Worm (Caenorhabditis elegans): ENCODE data around the gene helq-1.
A peak's percentile ranks its signal among the peaks of the same experiment; 100 is the strongest.

The helq-1 gene

ce11 chrIII:587009-587408, at the start of gene helq-1:
Gene helq-1, minus strand, starts transcription at chrIII:587109.
- TF ChIP-seq ztf-29 (GFP tag; IDR thresholded peaks at IDR 0.05), result no peak
- no peak for TF ChIP-seq klf-2 (GFP tag; conservative IDR thresholded peaks at IDR 0.05)
- no peak for TF ChIP-seq ref-1 (GFP tag; conservative IDR thresholded peaks at IDR 0.05)
- TF ChIP-seq tab-1 (GFP tag; IDR thresholded peaks at IDR 0.05), result no peak
- TF ChIP-seq flt-1 (GFP tag; IDR thresholded peaks at IDR 0.05), result no peak
- no peak for TF ChIP-seq T22C8.4 (GFP tag; IDR thresholded peaks at IDR 0.05)
- no peak for TF ChIP-seq med-1 (GFP tag; optimal IDR thresholded peaks at IDR 0.05; ENCODE audit: insufficient read depth)
- no peak for TF ChIP-seq cog-1 (tag; optimal IDR thresholded peaks at IDR 0.05)
- TF ChIP-seq ztf-23 (GFP tag; IDR thresholded peaks at IDR 0.05), result no peak

DNA sequence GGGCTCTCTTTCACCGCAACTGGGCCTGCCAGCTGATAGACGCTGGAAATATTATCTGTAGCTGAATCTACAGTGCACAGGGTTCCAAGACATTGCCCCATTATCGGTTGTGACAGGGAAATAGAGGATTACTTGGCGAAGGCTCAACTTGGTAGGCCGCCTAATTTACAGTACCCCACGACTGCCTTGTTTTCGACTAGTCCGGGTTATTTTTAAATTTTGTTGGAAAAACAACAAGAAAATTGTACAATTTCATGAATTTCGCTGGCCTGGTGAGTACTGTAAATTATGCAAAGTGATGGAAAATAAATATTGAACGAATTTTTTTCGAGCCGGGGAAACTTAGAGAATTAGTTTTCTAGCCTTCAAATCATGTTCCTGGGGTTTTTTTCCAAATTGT, 49.2 kb upstream of the helq-1 start, which contains the start of gene T19C3.7:
T19C3.7 (minus strand) TSS at position 101 of the 400 bp plus-strand sequence.
- TF ChIP-seq flt-1 (GFP tag; IDR thresholded peaks at IDR 0.05) (no peak), med-1 (GFP tag; optimal IDR thresholded peaks at IDR 0.05; ENCODE audit: insufficient read depth) (no peak)

DNA sequence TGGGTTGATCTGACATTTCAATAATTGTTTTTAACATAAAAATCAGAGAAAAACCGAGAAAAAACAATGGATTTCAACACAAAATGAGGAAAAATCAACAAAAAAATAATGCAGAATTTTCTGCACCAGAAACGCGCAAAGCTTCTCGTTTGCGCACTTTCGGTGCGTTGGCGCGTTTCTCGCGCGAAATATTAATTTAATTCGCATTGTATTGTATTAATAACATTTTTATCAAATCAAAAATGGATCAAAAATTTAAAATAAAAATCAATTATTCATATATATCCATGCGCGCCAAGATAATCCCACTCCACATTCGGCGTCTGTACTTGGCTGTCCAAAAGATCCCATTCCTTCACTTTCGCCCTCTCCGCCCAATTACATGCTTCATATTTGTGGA, 47.7 kb upstream of the helq-1 start, which contains the start of gene fem-2:
fem-2 (minus strand) TSS at position 9 of the 400 bp plus-strand sequence.
- TF ChIP-seq cog-1 (tag; optimal IDR thresholded peaks at IDR 0.05) (no peak), ref-1 (GFP tag; conservative IDR thresholded peaks at IDR 0.05) (no peak), ztf-29 (GFP tag; IDR thresholded peaks at IDR 0.05) (no peak), klf-2 (GFP tag; conservative IDR thresholded peaks at IDR 0.05) (no peak), T22C8.4 (GFP tag; IDR thresholded peaks at IDR 0.05) (no peak), med-1 (GFP tag; optimal IDR thresholded peaks at IDR 0.05; ENCODE audit: insufficient read depth) (no peak)

DNA sequence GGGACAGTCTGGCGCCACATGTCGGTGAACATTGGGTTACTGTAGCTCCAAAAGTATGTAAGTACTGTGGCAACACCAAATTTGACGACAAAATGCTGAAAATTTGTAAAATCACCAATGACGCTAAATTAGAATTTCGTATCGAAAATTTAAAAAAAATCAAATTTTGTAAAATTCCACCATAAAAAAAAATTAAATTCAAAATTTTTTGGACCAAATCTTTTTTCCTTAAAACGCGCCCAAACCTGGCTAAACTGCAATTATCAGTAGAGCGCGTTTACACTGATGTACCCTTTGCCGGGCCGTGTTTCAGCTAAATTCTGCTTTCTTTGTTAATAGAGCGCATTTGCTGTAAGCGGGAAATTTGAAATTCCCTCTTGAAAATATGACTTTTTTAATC, 44.5 kb upstream of the helq-1 start, which contains the start of gene T19C3.6:
T19C3.6 (minus strand) TSS at position 101 of the 400 bp plus-strand sequence.
- TF ChIP-seq ref-1 (GFP tag; conservative IDR thresholded peaks at IDR 0.05), result no peak
- no peak for TF ChIP-seq tab-1 (GFP tag; IDR thresholded peaks at IDR 0.05)
- no peak for TF ChIP-seq ztf-23 (GFP tag; IDR thresholded peaks at IDR 0.05)
- no peak for TF ChIP-seq cog-1 (tag; optimal IDR thresholded peaks at IDR 0.05)
- no peak for TF ChIP-seq med-1 (GFP tag; optimal IDR thresholded peaks at IDR 0.05; ENCODE audit: insufficient read depth)
- no peak for TF ChIP-seq ztf-29 (GFP tag; IDR thresholded peaks at IDR 0.05)
- TF ChIP-seq T22C8.4 (GFP tag; IDR thresholded peaks at IDR 0.05), result no peak
- TF ChIP-seq klf-2 (GFP tag; conservative IDR thresholded peaks at IDR 0.05), result no peak
- no peak for TF ChIP-seq flt-1 (GFP tag; IDR thresholded peaks at IDR 0.05)

DNA sequence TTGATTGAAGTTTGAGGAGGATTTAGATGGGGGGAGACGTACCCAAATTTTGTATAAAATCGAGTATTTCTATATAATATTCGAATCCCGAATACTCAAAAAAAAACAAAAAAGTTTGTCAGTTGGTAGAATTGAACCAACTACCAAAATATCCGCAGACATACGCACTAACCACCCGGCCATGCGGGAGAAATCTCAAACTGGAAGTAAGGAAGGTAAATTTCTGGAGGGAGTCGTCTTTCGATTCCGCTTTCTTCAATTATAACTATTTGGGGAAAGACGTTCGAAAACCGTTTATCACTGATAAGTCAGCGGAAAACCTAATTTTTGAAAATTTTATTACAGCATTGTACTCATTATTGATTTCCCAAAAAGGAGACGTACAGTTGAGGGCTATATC, 42.0 kb upstream of the helq-1 start:
- TF ChIP-seq flt-1 (GFP tag; IDR thresholded peaks at IDR 0.05), result peak; percentile 73
- TF ChIP-seq ztf-23 (GFP tag; IDR thresholded peaks at IDR 0.05), result peak; percentile 54; the same call in 1 of the 2 replicates
- TF ChIP-seq tab-1 (GFP tag; IDR thresholded peaks at IDR 0.05), result peak; percentile 10; the same call in 1 of the 2 replicates
- TF ChIP-seq klf-2 (GFP tag; conservative IDR thresholded peaks at IDR 0.05), result peak; percentile 51; the same call in 1 of the 2 replicates
- TF ChIP-seq ref-1 (GFP tag; conservative IDR thresholded peaks at IDR 0.05), result 0 out of 2 replicates have a peak, but pooled peaks have one; percentile 16

DNA sequence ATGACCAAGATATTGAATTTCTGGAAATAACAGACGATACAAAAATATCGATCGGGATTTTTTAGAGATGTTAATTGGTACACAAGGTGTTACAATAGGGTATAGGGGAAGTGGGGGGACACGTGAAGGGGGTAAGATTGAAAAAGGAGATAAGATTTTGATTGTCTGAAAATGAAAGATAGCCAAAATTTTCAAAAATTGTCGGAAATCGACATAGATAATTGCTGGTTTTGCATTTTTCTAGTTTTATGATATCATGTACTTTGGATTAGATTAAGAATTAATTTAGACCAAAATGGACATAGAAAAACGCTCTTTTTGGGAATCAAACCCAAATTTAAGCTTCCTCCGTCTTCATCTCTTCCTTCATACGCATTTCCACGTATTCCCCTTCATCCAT, 40.9 kb upstream of the helq-1 start, which contains the start of gene T19C3.5:
T19C3.5 (minus strand) TSS at position 101 of the 400 bp plus-strand sequence.
- no peak for TF ChIP-seq T22C8.4 (GFP tag; IDR thresholded peaks at IDR 0.05)
- TF ChIP-seq med-1 (GFP tag; optimal IDR thresholded peaks at IDR 0.05; ENCODE audit: insufficient read depth), result no peak
- TF ChIP-seq cog-1 (tag; optimal IDR thresholded peaks at IDR 0.05), result no peak
- no peak for TF ChIP-seq ztf-23 (GFP tag; IDR thresholded peaks at IDR 0.05)
- no peak for TF ChIP-seq tab-1 (GFP tag; IDR thresholded peaks at IDR 0.05)
- no peak for TF ChIP-seq ztf-29 (GFP tag; IDR thresholded peaks at IDR 0.05)
- no peak for TF ChIP-seq flt-1 (GFP tag; IDR thresholded peaks at IDR 0.05)
- TF ChIP-seq klf-2 (GFP tag; conservative IDR thresholded peaks at IDR 0.05), result no peak

DNA sequence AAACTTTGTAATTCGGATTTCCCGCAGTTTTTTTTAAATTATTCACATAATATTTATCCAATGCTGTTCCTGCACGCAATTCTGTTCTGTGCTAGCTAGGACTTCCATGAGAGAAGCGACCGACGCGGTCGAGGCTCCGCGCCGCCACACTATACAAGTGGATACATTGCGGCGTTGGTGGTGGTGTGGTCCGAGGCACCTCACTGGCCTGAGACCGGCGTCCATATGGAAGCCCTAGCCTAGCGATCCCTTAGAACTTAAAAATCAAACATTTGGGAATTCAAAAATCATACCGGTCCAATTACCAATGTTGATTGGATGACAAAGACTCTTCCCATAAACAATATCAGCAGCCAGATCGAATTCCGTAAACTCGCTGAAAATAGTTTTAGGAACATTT, 39.2 kb upstream of the helq-1 start:
- TF ChIP-seq ztf-29 (GFP tag; IDR thresholded peaks at IDR 0.05) (no peak), ref-1 (GFP tag; conservative IDR thresholded peaks at IDR 0.05) (no peak), med-1 (GFP tag; optimal IDR thresholded peaks at IDR 0.05; ENCODE audit: insufficient read depth) (no peak), klf-2 (GFP tag; conservative IDR thresholded peaks at IDR 0.05) (no peak), tab-1 (GFP tag; IDR thresholded peaks at IDR 0.05) (no peak), cog-1 (tag; optimal IDR thresholded peaks at IDR 0.05) (no peak), T22C8.4 (GFP tag; IDR thresholded peaks at IDR 0.05) (no peak), ztf-23 (GFP tag; IDR thresholded peaks at IDR 0.05) (no peak), flt-1 (GFP tag; IDR thresholded peaks at IDR 0.05) (no peak)

- no peak for TF ChIP-seq ref-1 (GFP tag; conservative IDR thresholded peaks at IDR 0.05)
- peak; percentile 91 for TF ChIP-seq cog-1 (tag; optimal IDR thresholded peaks at IDR 0.05)
- no peak for TF ChIP-seq med-1 (GFP tag; optimal IDR thresholded peaks at IDR 0.05; ENCODE audit: insufficient read depth)
- TF ChIP-seq ztf-23 (GFP tag; IDR thresholded peaks at IDR 0.05), result peak; percentile 45; the same call in 1 of the 2 replicates
- TF ChIP-seq flt-1 (GFP tag; IDR thresholded peaks at IDR 0.05), result peak; percentile 65; the same call in 1 of the 2 replicates
Observed at ce11 chrIII:623754-624153, 36.8 kb upstream of the helq-1 start.

- TF ChIP-seq med-1 (GFP tag; optimal IDR thresholded peaks at IDR 0.05; ENCODE audit: insufficient read depth), result no peak
- no peak for TF ChIP-seq flt-1 (GFP tag; IDR thresholded peaks at IDR 0.05)
- TF ChIP-seq T22C8.4 (GFP tag; IDR thresholded peaks at IDR 0.05), result no peak
- TF ChIP-seq cog-1 (tag; optimal IDR thresholded peaks at IDR 0.05), result no peak
- no peak for TF ChIP-seq ztf-23 (GFP tag; IDR thresholded peaks at IDR 0.05)
- TF ChIP-seq ref-1 (GFP tag; conservative IDR thresholded peaks at IDR 0.05), result no peak
- no peak for TF ChIP-seq klf-2 (GFP tag; conservative IDR thresholded peaks at IDR 0.05)
- TF ChIP-seq ztf-29 (GFP tag; IDR thresholded peaks at IDR 0.05), result no peak
- no peak for TF ChIP-seq tab-1 (GFP tag; IDR thresholded peaks at IDR 0.05)
Observed at ce11 chrIII:620204-620718, 33.4 kb upstream of the helq-1 start, which contains the start of gene T19C3.4. Gene T19C3.4, minus strand, starts transcription at chrIII:620254.

ce11 chrIII:617467-617866, 30.6 kb upstream of the helq-1 start, which contains the start of gene T19C3.2:
Gene T19C3.2, minus strand, starts transcription at chrIII:617567.
- TF ChIP-seq tab-1 (GFP tag; IDR thresholded peaks at IDR 0.05) (no peak), med-1 (GFP tag; optimal IDR thresholded peaks at IDR 0.05; ENCODE audit: insufficient read depth) (no peak), klf-2 (GFP tag; conservative IDR thresholded peaks at IDR 0.05) (no peak), ztf-23 (GFP tag; IDR thresholded peaks at IDR 0.05) (no peak), ref-1 (GFP tag; conservative IDR thresholded peaks at IDR 0.05) (no peak), T22C8.4 (GFP tag; IDR thresholded peaks at IDR 0.05) (no peak), ztf-29 (GFP tag; IDR thresholded peaks at IDR 0.05) (no peak), flt-1 (GFP tag; IDR thresholded peaks at IDR 0.05) (no peak), cog-1 (tag; optimal IDR thresholded peaks at IDR 0.05) (no peak)

All from whole organism, midembryonic.